Worm (Caenorhabditis elegans): ENCODE results near the gene cyn-1.

- TF ChIP-seq zag-1 (tag; optimal IDR thresholded peaks at IDR 0.05) (no peak), ceh-63 (GFP tag; optimal IDR thresholded peaks at IDR 0.05) (no peak), nhr-28 (tag; optimal IDR thresholded peaks at IDR 0.05) (no peak), nhr-20 (tag; optimal IDR thresholded peaks at IDR 0.05) (no peak), sptf-1 (tag; optimal IDR thresholded peaks at IDR 0.05) (no peak), nhr-19 (GFP tag; conservative IDR thresholded peaks at IDR 0.05) (no peak), pqm-1 (tag; optimal IDR thresholded peaks at IDR 0.05) (no peak), ama-1 (optimal IDR thresholded peaks at IDR 0.05) (no peak), ztf-4 (tag; optimal IDR thresholded peaks at IDR 0.05) (no peak), unc-30 (tag; optimal IDR thresholded peaks at IDR 0.05) (no peak), fos-1 (tag; optimal IDR thresholded peaks at IDR 0.05) (no peak), fkh-10 (GFP tag; optimal IDR thresholded peaks at IDR 0.05) (no peak)
These were observed 12.6 kb downstream of the cyn-1 start for ce11 chrV:14368272-14369052.

Measured in whole organism, L1 larva.